Worm (Caenorhabditis elegans) whole organism, young adult: Measurements from ENCODE around the gene F52G3.8.

ENCODE experiments used
- B0336.3 ChIP-seq: fragments of 200-800 bp; sonication (Bioruptor generic); IDR thresholded peaks from 2 replicates; pipeline ENCODE4 v1.3.6; 2022; ENCODE audit warnings: missing genetic modification characterization, missing compliant biosample characterization
- ama-1 ChIP-seq, 3 experiments: fragments of 150-350 bp in 1 of 3; sonication (generic microtip) in 2 of 3; optimal IDR thresholded peaks; 2 replicates each; lab custom pipeline; 2014 to 2018; ENCODE audit warnings: missing biosample characterization in 2 of 3, missing genetic modification characterization in 2 of 3, missing genetic modification reagents in 2 of 3
- aptf-3 ChIP-seq: fragments of 200-800 bp; sonication (Bioruptor generic); IDR thresholded peaks from 2 replicates; pipeline ENCODE4 v1.3.6; 2022; ENCODE audit warnings: missing genetic modification characterization, missing compliant biosample characterization
- bed-2 ChIP-seq: fragments of 200-800 bp; sonication (Bioruptor generic); IDR thresholded peaks from 2 replicates; pipeline ENCODE4 v1.3.6; 2022; ENCODE audit warnings: missing genetic modification reagents, missing genetic modification characterization, missing compliant biosample characterization
- snpc-4 ChIP-seq, 5 experiments: fragments of 150-350 bp in 1 of 5; sonication (generic microtip) in 4 of 5; optimal IDR thresholded peaks; 2 replicates each; lab custom pipeline; 2014 to 2018; ENCODE audit warnings: missing genetic modification characterization in 5 of 5, missing biosample characterization in 3 of 5, antibody characterized with exemption in 2 of 5, mild to moderate bottlenecking in 2 of 5, missing compliant biosample characterization in 2 of 5, missing genotype in 2 of 5, moderate library complexity in 2 of 5, missing genetic modification reagents in 1 of 5

DNA sequence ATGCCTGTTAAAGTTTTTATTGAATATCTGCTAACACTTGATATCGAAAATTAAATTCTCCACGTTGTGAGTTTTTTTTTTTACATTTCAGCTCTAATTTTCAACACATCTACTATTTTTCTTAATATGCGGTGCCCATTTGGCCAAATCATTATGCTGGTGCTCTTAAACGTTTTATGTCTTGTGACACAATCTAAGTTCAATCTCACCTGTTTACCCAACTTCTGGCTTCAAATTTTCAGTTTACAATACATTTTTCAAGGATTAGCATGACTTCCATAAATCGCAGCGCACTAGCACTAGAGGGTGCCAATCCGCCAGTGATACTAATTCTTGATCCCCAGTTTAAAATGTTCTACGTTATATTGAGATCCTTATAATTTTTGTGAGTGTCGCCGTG lies 10.4 kb downstream of the F52G3.8 start:
- TF ChIP-seq aptf-3 (GFP tag; lab: Robert Waterston, UW), result no peak
- TF ChIP-seq B0336.3, result no peak
- no peak for TF ChIP-seq ama-1 (optimal IDR thresholded peaks at IDR 0.05; lab: Kevin White, UChicago)
- TF ChIP-seq ama-1 (GFP tag; optimal IDR thresholded peaks at IDR 0.05; lab: Kevin White, UChicago), result no peak
- TF ChIP-seq bed-2 (GFP tag; lab: Robert Waterston, UW), result no peak
- no peak for TF ChIP-seq snpc-4 (GFP tag; optimal IDR thresholded peaks at IDR 0.05; lab: Kevin White, UChicago)
- TF ChIP-seq snpc-4 (tag; optimal IDR thresholded peaks at IDR 0.05; lab: Kevin White, UChicago), result no peak
